Fruit fly (Drosophila melanogaster) whole organism, wandering third instar larva: Measurements from ENCODE around the gene Npc1b.

Experiments used
- HLH106 ChIP-seq: fragments of 200-800 bp; optimal IDR thresholded peaks from 3 replicates; lab custom pipeline; 2019; ENCODE audit warnings: missing biosample characterization, mild to moderate bottlenecking, missing genetic modification characterization, moderate library complexity
- br ChIP-seq: fragments of 200-800 bp; sonication (Bioruptor generic); optimal IDR thresholded peaks from 2 replicates; lab custom pipeline; 2016; ENCODE audit warnings: missing biosample characterization, missing genetic modification characterization
- brk ChIP-seq: fragments of 200-800 bp; sonication (Bioruptor generic); optimal IDR thresholded peaks from 2 replicates; lab custom pipeline; 2016; ENCODE audit warnings: missing biosample characterization, mild to moderate bottlenecking, missing genetic modification characterization
- h ChIP-seq: fragments of 200-800 bp; sonication (Bioruptor generic); optimal IDR thresholded peaks from 3 replicates; lab custom pipeline; 2016; ENCODE audit warnings: missing biosample characterization, mild to moderate bottlenecking, missing genetic modification characterization
- psq ChIP-seq: fragments of 200-800 bp; sonication (Bioruptor generic); optimal IDR thresholded peaks from 3 replicates; lab custom pipeline; 2017; ENCODE audit warnings: missing biosample characterization, mild to moderate bottlenecking, missing genetic modification characterization, moderate library complexity
- usp ChIP-seq: fragments of >200 bp; optimal IDR thresholded peaks from 2 replicates; lab custom pipeline; 2017; ENCODE audit warnings: missing biosample characterization, missing genetic modification characterization

dm6 chrX:20977986-20978385 lies 43.3 kb downstream of the Npc1b start, which contains the start of gene CG44426:
- TF ChIP-seq brk (GFP tag; lab: Kevin White, UChicago) (no peak), HLH106 (tag; lab: Kevin White, UChicago) (no peak), psq (no peak), usp (GFP tag; lab: Kevin White, UChicago) (no peak), br (GFP tag; lab: Kevin White, UChicago) (no peak), h (GFP tag; lab: Kevin White, UChicago) (no peak)
